Worm (Caenorhabditis elegans): ENCODE results near the gene C26F1.3.

ce11 chrV:7776029-7776628, 971 bp upstream of the C26F1.3 start, which contains the start of the genes rpl-39 and rps-30:
- TF ChIP-seq skn-1 (tag; optimal IDR thresholded peaks at IDR 0.05) (peak; percentile 73), nfya-1 (tag; optimal IDR thresholded peaks at IDR 0.05; ENCODE audit: insufficient read depth) (peak; percentile 92)

All from whole organism, L3 larva.